Fruit fly (Drosophila melanogaster) whole organism, embryonic: ENCODE data around the gene faf.

Experiments used
- BEAF-32 ChIP-seq: fragments of 200-800 bp; sonication (Bioruptor generic); optimal IDR thresholded peaks from 3 replicates; lab custom pipeline; 2017; ENCODE audit warnings: missing biosample characterization, missing genetic modification characterization, mild to moderate bottlenecking, moderate library complexity, missing genetic modification reagents
- CG10565 ChIP-seq: fragments of 200-800 bp; sonication (Bioruptor generic); optimal IDR thresholded peaks from 3 replicates; lab custom pipeline; 2016; ENCODE audit warnings: missing biosample characterization, mild to moderate bottlenecking, missing genetic modification characterization
- CG10654 ChIP-seq: fragments of 200-800 bp; sonication (Bioruptor generic); optimal IDR thresholded peaks from 2 replicates; lab custom pipeline; 2016; ENCODE audit warnings: missing biosample characterization, missing genetic modification characterization
- CG11247 ChIP-seq: fragments of 200-800 bp; sonication (Bioruptor generic); IDR thresholded peaks from 2 replicates; pipeline ENCODE4 v1.3.6; 2022; ENCODE audit warnings: missing biosample characterization, missing genetic modification characterization
- CG12659 ChIP-seq: fragments of 200-800 bp; sonication (Bioruptor generic); optimal IDR thresholded peaks from 3 replicates; lab custom pipeline; 2017; ENCODE audit warnings: mild to moderate bottlenecking, missing biosample characterization, missing genetic modification reagents, missing genetic modification characterization
- CG14860 ChIP-seq: fragments of 200-800 bp; sonication (Bioruptor generic); IDR thresholded peaks from 3 replicates; pipeline ENCODE4 v1.3.6; 2022; ENCODE audit warnings: missing biosample characterization, missing genetic modification characterization; ENCODE audit not compliant: partially characterized antibody
- CG16813 ChIP-seq: fragments of 200-800 bp; sonication (Bioruptor generic); IDR thresholded peaks from 3 replicates; pipeline ENCODE4 v1.3.6; 2022; ENCODE audit warnings: missing biosample characterization, missing genetic modification characterization; ENCODE audit not compliant: partially characterized antibody
- CG16815 ChIP-seq: fragments of 200-800 bp; sonication (Bioruptor generic); optimal IDR thresholded peaks from 3 replicates; lab custom pipeline; 2017; ENCODE audit warnings: missing biosample characterization, mild to moderate bottlenecking, missing genetic modification characterization
- CG17385 ChIP-seq: fragments of 200-800 bp; sonication (Bioruptor generic); optimal IDR thresholded peaks from 3 replicates; lab custom pipeline; 2018; ENCODE audit warnings: missing biosample characterization, mild to moderate bottlenecking, missing genetic modification characterization
- CG17802 ChIP-seq: fragments of 200-800 bp; sonication (Bioruptor generic); optimal IDR thresholded peaks from 2 replicates; lab custom pipeline; 2018; ENCODE audit warnings: missing biosample characterization, mild to moderate bottlenecking, missing genetic modification characterization, moderate library complexity
- CG2875 ChIP-seq: fragments of 200-800 bp; sonication (Bioruptor generic); optimal IDR thresholded peaks from 2 replicates; lab custom pipeline; 2017; ENCODE audit warnings: missing biosample characterization, mild to moderate bottlenecking, missing genetic modification characterization, missing genetic modification reagents
- CG32767 ChIP-seq: fragments of 200-800 bp; sonication (Bioruptor generic); IDR thresholded peaks from 2 replicates; pipeline ENCODE4 v1.3.6; 2022; ENCODE audit warnings: missing biosample characterization, missing genetic modification characterization
- CG4617 ChIP-seq: fragments of 200-800 bp; sonication (Bioruptor generic); optimal IDR thresholded peaks from 3 replicates; lab custom pipeline; 2016; ENCODE audit warnings: missing biosample characterization, missing genetic modification characterization, borderline replicate concordance
- CG6272 ChIP-seq: fragments of 200-800 bp; sonication (Bioruptor generic); IDR thresholded peaks from 2 replicates; pipeline ENCODE4 v1.3.6; 2022; ENCODE audit warnings: missing biosample characterization, missing genetic modification characterization
- CG6791 ChIP-seq: fragments of 200-800 bp; sonication (Bioruptor generic); IDR thresholded peaks from 3 replicates; pipeline ENCODE4 v1.3.6; 2022; ENCODE audit warnings: missing biosample characterization, missing genetic modification characterization; ENCODE audit not compliant: partially characterized antibody
- Deaf1 ChIP-seq: fragments of 200-800 bp; optimal IDR thresholded peaks from 3 replicates; lab custom pipeline; 2019; ENCODE audit warnings: missing biosample characterization, mild to moderate bottlenecking, missing genetic modification characterization, moderate library complexity
- Doc3 ChIP-seq: fragments of 200-800 bp; sonication (Bioruptor generic); IDR thresholded peaks from 3 replicates; pipeline ENCODE4 v1.3.6; 2022; ENCODE audit warnings: missing biosample characterization, missing genetic modification characterization; ENCODE audit not compliant: partially characterized antibody
- Dref ChIP-seq: fragments of 200-800 bp; sonication (Bioruptor generic); IDR thresholded peaks from 2 replicates; pipeline ENCODE4 v1.3.6; 2022; ENCODE audit warnings: missing biosample characterization, missing genetic modification characterization
- Drgx ChIP-seq: fragments of 200-800 bp; sonication (Bioruptor generic); IDR thresholded peaks from 2 replicates; pipeline ENCODE4 v1.3.6; 2022; ENCODE audit warnings: missing biosample characterization, missing genetic modification characterization
- MBD-R2 ChIP-seq: fragments of 200-800 bp; sonication (Bioruptor generic); IDR thresholded peaks from 2 replicates; pipeline ENCODE4 v1.3.6; 2022; ENCODE audit warnings: missing biosample characterization, missing genetic modification characterization
- Nf-YB ChIP-seq: fragments of 200-800 bp; sonication (Bioruptor generic); optimal IDR thresholded peaks from 3 replicates; lab custom pipeline; 2019; ENCODE audit warnings: missing biosample characterization, mild to moderate bottlenecking, missing genetic modification characterization, moderate library complexity
- Pdp1 ChIP-seq, 2 experiments: fragments of 200-800 bp; sonication (Bioruptor generic); optimal IDR thresholded peaks; 3 replicates each; lab custom pipeline; 2016; ENCODE audit warnings: missing biosample characterization in 2 of 2, missing genetic modification characterization in 2 of 2, mild to moderate bottlenecking in 1 of 2, moderate library complexity in 1 of 2
- bsh ChIP-seq, 2 experiments: fragments of 200-800 bp; sonication (Bioruptor generic); optimal IDR thresholded peaks; 2 replicates each; lab custom pipeline; 2017 to 2018; ENCODE audit warnings: mild to moderate bottlenecking in 2 of 2, missing biosample characterization in 2 of 2, missing genetic modification characterization in 2 of 2, moderate library complexity in 1 of 2
- cg ChIP-seq: fragments of 200-800 bp; sonication (Bioruptor generic); optimal IDR thresholded peaks from 3 replicates; lab custom pipeline; 2019; ENCODE audit warnings: missing biosample characterization, mild to moderate bottlenecking, missing genetic modification characterization, moderate library complexity
- chn ChIP-seq: fragments of 200-800 bp; sonication (Bioruptor generic); optimal IDR thresholded peaks from 2 replicates; lab custom pipeline; 2016; ENCODE audit warnings: missing biosample characterization, missing genetic modification characterization
- dan ChIP-seq: fragments of 200-800 bp; sonication (Bioruptor generic); IDR thresholded peaks from 2 replicates; pipeline ENCODE4 v1.3.6; 2022; ENCODE audit warnings: missing biosample characterization, missing genetic modification characterization
- ftz-f1 ChIP-seq: fragments of 200-800 bp; sonication (Bioruptor generic); optimal IDR thresholded peaks from 2 replicates; lab custom pipeline; 2016; ENCODE audit warnings: missing biosample characterization, missing genetic modification characterization
- gcm ChIP-seq: fragments of 200-800 bp; sonication (Bioruptor generic); optimal IDR thresholded peaks from 2 replicates; lab custom pipeline; 2019; ENCODE audit warnings: missing biosample characterization, mild to moderate bottlenecking, missing genetic modification characterization, moderate library complexity
- gfzf ChIP-seq: fragments of 200-800 bp; sonication (Bioruptor generic); optimal IDR thresholded peaks from 2 replicates; lab custom pipeline; 2016; ENCODE audit warnings: missing biosample characterization, mild to moderate bottlenecking, missing genetic modification characterization, moderate library complexity
- grn ChIP-seq: fragments of 200-800 bp; sonication (Bioruptor generic); optimal IDR thresholded peaks from 3 replicates; lab custom pipeline; 2017; ENCODE audit warnings: missing biosample characterization, missing genetic modification characterization
- kay ChIP-seq: fragments of 200-800 bp; sonication (Bioruptor generic); optimal IDR thresholded peaks from 2 replicates; lab custom pipeline; 2016; ENCODE audit warnings: missing biosample characterization, missing genetic modification characterization
- onecut ChIP-seq: fragments of 200-800 bp; sonication (Bioruptor generic); IDR thresholded peaks from 2 replicates; pipeline ENCODE4 v1.3.6; 2022; ENCODE audit warnings: missing biosample characterization, missing genetic modification characterization
- phol ChIP-seq: fragments of 200-800 bp; sonication (Bioruptor generic); optimal IDR thresholded peaks from 3 replicates; lab custom pipeline; 2018; ENCODE audit warnings: missing biosample characterization, mild to moderate bottlenecking, missing genetic modification characterization, moderate library complexity
- pzg ChIP-seq: fragments of 200-800 bp; sonication (Bioruptor generic); optimal IDR thresholded peaks from 3 replicates; lab custom pipeline; 2018; ENCODE audit warnings: missing biosample characterization, mild to moderate bottlenecking, missing genetic modification characterization, moderate library complexity
- sna ChIP-seq: fragments of 200-800 bp; sonication (Bioruptor generic); IDR thresholded peaks from 2 replicates; pipeline ENCODE4 v1.3.6; 2022; ENCODE audit warnings: missing biosample characterization, missing genetic modification characterization; ENCODE audit not compliant: partially characterized antibody
- tll ChIP-seq, 2 experiments: fragments of 200-800 bp in 1 of 2; fragments of >200 bp in 1 of 2; sonication (Bioruptor generic) in 1 of 2; optimal IDR thresholded peaks; 2 replicates each; lab custom pipeline; 2017 to 2019; ENCODE audit warnings: missing biosample characterization in 2 of 2, missing genetic modification characterization in 2 of 2, mild to moderate bottlenecking in 1 of 2, moderate library complexity in 1 of 2
- twi ChIP-seq: fragments of 200-800 bp; optimal IDR thresholded peaks from 2 replicates; lab custom pipeline; 2019; ENCODE audit warnings: missing biosample characterization, mild to moderate bottlenecking, missing genetic modification characterization, moderate library complexity
- vnd ChIP-seq: fragments of 200-800 bp; sonication (Bioruptor generic); IDR thresholded peaks from 3 replicates; pipeline ENCODE4 v1.3.6; 2022; ENCODE audit warnings: missing biosample characterization, missing genetic modification characterization; ENCODE audit not compliant: partially characterized antibody
- z ChIP-seq: fragments of 200-800 bp; sonication (Bioruptor generic); IDR thresholded peaks from 3 replicates; pipeline ENCODE4 v1.3.6; 2022; ENCODE audit warnings: missing biosample characterization, missing genetic modification characterization

faf gene

dm6 chr3R:31762672-31763071, 14.1 kb upstream of the faf start (continued):
- peak; percentile 5 for TF ChIP-seq phol

- TF ChIP-seq dan (GFP tag; lab: Robert Waterston, UW) = no peak
- no peak for TF ChIP-seq onecut
- TF ChIP-seq Deaf1 (tag; lab: Kevin White, UChicago) = peak; percentile 55
- TF ChIP-seq MBD-R2 = no peak
- peak; percentile 45; the same call in 1 of the 3 replicates for TF ChIP-seq z (GFP tag; lab: Robert Waterston, UW)
Observed at dm6 chr3R:31764672-31765071, 12.1 kb upstream of the faf start, which contains the start of gene CG2150. Gene CG2150, minus strand, starts transcription at chr3R:31764772.

- TF ChIP-seq dan (GFP tag; lab: Robert Waterston, UW) (no peak), CG32767 (no peak), CG17802 (no peak), gcm (GFP tag; lab: Kevin White, UChicago) (no peak)
Observed at dm6 chr3R:31765145-31765544, 11.7 kb upstream of the faf start.

- TF ChIP-seq bsh (GFP tag; optimal IDR thresholded peaks at IDR 0.05; lab: Kevin White, UChicago) (peak in 1 of 2 experiments; percentile 24), CG2875 (GFP tag; lab: Kevin White, UChicago) (no peak), Pdp1 (GFP tag; optimal IDR thresholded peaks at IDR 0.05; lab: Kevin White, UChicago) (peak in 1 of 2 experiments; percentile 4)
Observed at dm6 chr3R:31767528-31767927, 9.3 kb upstream of the faf start.

- no peak for TF ChIP-seq CG16815 (GFP tag; lab: Kevin White, UChicago)
- peak in 1 of 2 experiments; percentile 46 for TF ChIP-seq bsh (GFP tag; optimal IDR thresholded peaks at IDR 0.05; lab: Kevin White, UChicago)
- TF ChIP-seq CG6791 = 0 out of 3 replicates have a peak, but pooled peaks have one; percentile 42
- TF ChIP-seq CG10654 (GFP tag; lab: Kevin White, UChicago) = no peak
- peak; percentile 86 for TF ChIP-seq Drgx (GFP tag; lab: Robert Waterston, UW)
- TF ChIP-seq tll (GFP tag; optimal IDR thresholded peaks at IDR 0.05; lab: Kevin White, UChicago) = no peak
Observed at dm6 chr3R:31768198-31768597, 8.6 kb upstream of the faf start.

dm6 chr3R:31771790-31772576, 4.8 kb upstream of the faf start, which contains the start of the genes betaGlu and sip3:
Gene betaGlu, minus strand, starts transcription at chr3R:31771848.
Gene sip3, plus strand, starts transcription at chr3R:31772219.
- peak; percentile 22 for TF ChIP-seq grn (GFP tag; lab: Kevin White, UChicago)
- no peak for TF ChIP-seq kay (GFP tag; lab: Kevin White, UChicago)
- peak; percentile 66 for TF ChIP-seq gfzf (GFP tag; lab: Kevin White, UChicago)
- peak; percentile 90 for TF ChIP-seq CG14860 (GFP tag; lab: Robert Waterston, UW)
- peak; percentile 91 for TF ChIP-seq Dref (GFP tag; lab: Robert Waterston, UW)
- peak; percentile 96 for TF ChIP-seq CG17385 (GFP tag; lab: Kevin White, UChicago)
- TF ChIP-seq twi (tag; lab: Kevin White, UChicago) = peak; percentile 24
- TF ChIP-seq Nf-YB = no peak
- TF ChIP-seq CG11247 (GFP tag; lab: Robert Waterston, UW) = no peak
- peak; percentile 8 for TF ChIP-seq ftz-f1 (GFP tag; lab: Kevin White, UChicago)
- TF ChIP-seq CG6272 = no peak
- TF ChIP-seq sna (GFP tag; lab: Robert Waterston, UW) = peak; percentile 92
- peak; percentile 72 for TF ChIP-seq pzg (GFP tag; lab: Kevin White, UChicago)
- TF ChIP-seq cg (GFP tag; lab: Kevin White, UChicago) = no peak
- TF ChIP-seq Doc3 (GFP tag; lab: Robert Waterston, UW) = peak; percentile 82
- TF ChIP-seq CG10565 = no peak
- TF ChIP-seq CG16813 (GFP tag; lab: Robert Waterston, UW) = peak; percentile 91
- peak; percentile 93 for TF ChIP-seq BEAF-32
- peak; percentile 75 for TF ChIP-seq CG12659
- peak; percentile 28 for TF ChIP-seq CG4617
- TF ChIP-seq chn (GFP tag; lab: Kevin White, UChicago) = peak; percentile 13
- TF ChIP-seq vnd (GFP tag; lab: Robert Waterston, UW) = peak; percentile 89
